Fruit fly (Drosophila melanogaster): ENCODE measurements around the gene CG13358.

CG13358 gene

DNA sequence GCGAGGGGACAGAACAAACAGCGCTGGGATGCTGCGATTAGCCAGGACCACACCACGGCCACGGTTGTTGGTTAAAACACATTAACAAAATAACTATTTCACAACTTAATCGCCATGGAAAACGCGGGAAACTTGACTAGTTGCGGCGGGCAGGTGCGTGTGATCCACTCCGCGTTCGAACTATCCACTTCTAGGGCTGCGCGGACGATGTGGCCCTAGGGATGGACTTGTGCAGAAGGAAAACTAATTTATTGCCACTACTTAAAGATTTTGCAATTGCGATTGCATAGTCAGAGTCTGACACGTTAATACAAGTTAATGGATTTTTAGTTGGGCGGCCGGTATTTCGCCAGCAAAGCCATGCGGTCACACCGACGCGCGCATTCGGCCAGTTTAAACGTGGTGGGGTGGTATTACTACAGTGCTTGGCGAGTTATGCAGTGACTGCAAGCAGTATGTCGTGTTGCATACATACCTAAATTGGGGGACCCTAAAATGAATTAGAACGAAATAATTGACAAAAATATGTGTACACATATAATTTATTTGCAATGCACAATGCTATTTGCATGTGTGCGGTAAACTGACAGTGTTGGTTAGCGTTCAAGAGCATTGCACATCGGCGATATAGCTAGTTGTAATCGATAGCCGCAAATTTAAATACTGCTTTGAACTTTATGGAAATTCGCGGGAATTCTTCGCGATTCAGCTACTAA is 3.4 kb downstream of the CG13358 start, which contains the start of gene Rbf (continued):
- TF ChIP-seq Adf1 (GFP tag; IDR thresholded peaks at IDR 0.05) (no peak), z (GFP tag; IDR thresholded peaks at IDR 0.05) (no peak), NC2α (GFP tag; optimal IDR thresholded peaks at IDR 0.05) (no peak), scrt (GFP tag; optimal IDR thresholded peaks at IDR 0.05) (no peak), pnt (GFP tag; optimal IDR thresholded peaks at IDR 0.05) (no peak), slp2 (GFP tag; optimal IDR thresholded peaks at IDR 0.05) (no peak), E2f2 (GFP tag; IDR thresholded peaks at IDR 0.05) (peak; percentile 93), Atf-2 (GFP tag; optimal IDR thresholded peaks at IDR 0.05) (no peak), Dad (GFP tag; optimal IDR thresholded peaks at IDR 0.05) (peak; percentile 31), CG11247 (GFP tag; IDR thresholded peaks at IDR 0.05) (no peak), CG13123 (GFP tag; optimal IDR thresholded peaks at IDR 0.05) (no peak), CG2129 (GFP tag; IDR thresholded peaks at IDR 0.05; ENCODE audit: partially characterized antibody) (peak; percentile 39; the same call in 1 of the 2 replicates), zen2 (GFP tag; IDR thresholded peaks at IDR 0.05; ENCODE audit: partially characterized antibody) (peak; percentile 46; the same call in 1 of the 3 replicates), esg (GFP tag; conservative IDR thresholded peaks at IDR 0.05) (no peak), vnd (GFP tag; IDR thresholded peaks at IDR 0.05; ENCODE audit: partially characterized antibody) (peak; percentile 46; the same call in 1 of the 3 replicates), eve (GFP tag; optimal IDR thresholded peaks at IDR 0.05) (no peak), CG10267 (tag; optimal IDR thresholded peaks at IDR 0.05) (peak; percentile 94), row (GFP tag; IDR thresholded peaks at IDR 0.05) (0 out of 3 replicates have a peak, but pooled peaks have one; percentile 19), CG12299 (tag; optimal IDR thresholded peaks at IDR 0.05) (no peak), CG11723 (GFP tag; optimal IDR thresholded peaks at IDR 0.05) (no peak), CG12744 (GFP tag; optimal IDR thresholded peaks at IDR 0.05) (no peak), CG14667 (GFP tag; IDR thresholded peaks at IDR 0.05) (no peak), abd-A (tag; optimal IDR thresholded peaks at IDR 0.05) (no peak), seq (GFP tag; IDR thresholded peaks at IDR 0.05) (no peak), nmo (GFP tag; optimal IDR thresholded peaks at IDR 0.05) (peak; percentile 42), CG15514 (GFP tag; optimal IDR thresholded peaks at IDR 0.05) (peak; percentile 33), CG13296 (GFP tag; optimal IDR thresholded peaks at IDR 0.05) (no peak), pb (GFP tag; optimal IDR thresholded peaks at IDR 0.05) (no peak), lbe (GFP tag; optimal IDR thresholded peaks at IDR 0.05) (no peak), CG11456 (GFP tag; IDR thresholded peaks at IDR 0.05) (no peak), H15 (GFP tag; IDR thresholded peaks at IDR 0.05) (no peak), Lpt (GFP tag; optimal IDR thresholded peaks at IDR 0.05) (no peak), Side (GFP tag; optimal IDR thresholded peaks at IDR 0.05) (no peak), Bdp1 (GFP tag; optimal IDR thresholded peaks at IDR 0.05) (no peak), tap (tag; optimal IDR thresholded peaks at IDR 0.05) (no peak), Mes4 (GFP tag; optimal IDR thresholded peaks at IDR 0.05) (no peak), CG18262 (tag; optimal IDR thresholded peaks at IDR 0.05) (no peak), CG6683 (GFP tag; optimal IDR thresholded peaks at IDR 0.05) (no peak), CG10462 (GFP tag; optimal IDR thresholded peaks at IDR 0.05) (no peak), Six4 (GFP tag; optimal IDR thresholded peaks at IDR 0.05) (no peak), CG34224 (GFP tag; IDR thresholded peaks at IDR 0.05; ENCODE audit: partially characterized antibody) (0 out of 3 replicates have a peak, but pooled peaks have one; percentile 25), CG7745 (tag; optimal IDR thresholded peaks at IDR 0.05) (no peak), zf30C (GFP tag; optimal IDR thresholded peaks at IDR 0.05) (no peak), CG7839 (tag; optimal IDR thresholded peaks at IDR 0.05) (no peak), CG10565 (GFP tag; optimal IDR thresholded peaks at IDR 0.05) (no peak), ato (GFP tag; IDR thresholded peaks at IDR 0.05; ENCODE audit: partially characterized antibody) (no peak), jumu (GFP tag; optimal IDR thresholded peaks at IDR 0.05) (no peak), lmd (GFP tag; IDR thresholded peaks at IDR 0.05) (no peak), CG16779 (GFP tag; IDR thresholded peaks at IDR 0.05) (no peak), Poxn (GFP tag; IDR thresholded peaks at IDR 0.05) (no peak)

Data from whole organism, embryonic.